Worm (Caenorhabditis elegans) whole organism, L3 larva: Measurements from ENCODE around the gene acs-17.

Source experiments
- ZK546.5 ChIP-seq: sonication (generic microtip); optimal IDR thresholded peaks from 2 replicates; lab custom pipeline; 2017; ENCODE audit warnings: missing biosample characterization, missing genetic modification characterization
- ama-1 ChIP-seq: fragments of 150-350 bp; optimal IDR thresholded peaks from 2 replicates; lab custom pipeline; 2018
- ceh-82 ChIP-seq: fragments of 150-350 bp; optimal IDR thresholded peaks from 2 replicates; lab custom pipeline; 2014; ENCODE audit warnings: missing biosample characterization, missing genetic modification characterization
- fos-1 ChIP-seq: fragments of 150-350 bp; optimal IDR thresholded peaks from 2 replicates; lab custom pipeline; 2014; ENCODE audit warnings: missing biosample characterization, missing genetic modification characterization
- hmg-11 ChIP-seq: sonication (generic microtip); optimal IDR thresholded peaks from 2 replicates; lab custom pipeline; 2016; ENCODE audit warnings: missing genetic modification characterization, missing compliant biosample characterization
- mdl-1 ChIP-seq: fragments of 150-350 bp; optimal IDR thresholded peaks from 2 replicates; lab custom pipeline; 2014; ENCODE audit warnings: missing biosample characterization, missing genetic modification characterization
- nhr-77 ChIP-seq: fragments of 150-350 bp; optimal IDR thresholded peaks from 2 replicates; lab custom pipeline; 2014; ENCODE audit warnings: missing biosample characterization, missing genetic modification characterization
- tbx-2 ChIP-seq: sonication (generic microtip); optimal IDR thresholded peaks from 2 replicates; lab custom pipeline; 2016; ENCODE audit warnings: mild to moderate bottlenecking, missing genetic modification characterization, missing compliant biosample characterization
- zag-1 ChIP-seq: fragments of 150-350 bp; optimal IDR thresholded peaks from 2 replicates; lab custom pipeline; 2014; ENCODE audit warnings: missing biosample characterization, missing genetic modification characterization

- TF ChIP-seq ama-1 (lab: Kevin White, UChicago): no peak
- no peak for TF ChIP-seq ceh-82 (tag; lab: Kevin White, UChicago)
- no peak for TF ChIP-seq tbx-2 (tag; lab: Kevin White, UChicago)
- no peak for TF ChIP-seq zag-1 (tag; lab: Kevin White, UChicago)
- no peak for TF ChIP-seq mdl-1
- no peak for TF ChIP-seq ZK546.5
- TF ChIP-seq fos-1: no peak
- no peak for TF ChIP-seq nhr-77 (tag; lab: Kevin White, UChicago)
- no peak for TF ChIP-seq hmg-11 (tag; lab: Kevin White, UChicago)
Measured at ce11 chrX:5897038-5897437, 47.3 kb downstream of the acs-17 start, which contains the start of gene tbc-16.
